Worm (Caenorhabditis elegans): ENCODE measurements around the gene lys-1.

ce11 chrV:10280112-10280511, 2.4 kb downstream of the lys-1 start:
- TF ChIP-seq snpc-4 (tag; optimal IDR thresholded peaks at IDR 0.05) (no peak), zip-11 (GFP tag; IDR thresholded peaks at IDR 0.05) (no peak), skn-1 (tag; optimal IDR thresholded peaks at IDR 0.05) (no peak), R02D3.7 (tag; optimal IDR thresholded peaks at IDR 0.05) (no peak), nhr-42 (GFP tag; IDR thresholded peaks at IDR 0.05) (no peak), nhr-237 (tag; optimal IDR thresholded peaks at IDR 0.05) (no peak), F49E8.2 (tag; optimal IDR thresholded peaks at IDR 0.05; ENCODE audit: borderline replicate concordance) (no peak), nhr-28 (tag; optimal IDR thresholded peaks at IDR 0.05) (peak; percentile 70), lin-39 (tag; optimal IDR thresholded peaks at IDR 0.05) (no peak), unc-62 (GFP tag; optimal IDR thresholded peaks at IDR 0.05 in 1 of 2) (no peak), unc-62 (tag; optimal IDR thresholded peaks at IDR 0.05) (no peak), saeg-2 (GFP tag; IDR thresholded peaks at IDR 0.05) (no peak), egl-27 (tag; optimal IDR thresholded peaks at IDR 0.05) (no peak), unc-39 (tag; optimal IDR thresholded peaks at IDR 0.05) (no peak), jun-1 (tag; optimal IDR thresholded peaks at IDR 0.05) (no peak)
